Worm (Caenorhabditis elegans): ENCODE results near the gene fbxc-55.

- TF ChIP-seq W03F9.2 (tag; optimal IDR thresholded peaks at IDR 0.05) (no peak), him-1 (tag; optimal IDR thresholded peaks at IDR 0.05) (no peak)
Observed at ce11 chrII:3149521-3150190, 20.3 kb downstream of the fbxc-55 start, which contains the start of the genes T10D4.11 and T10D4.1.
